Worm (Caenorhabditis elegans) whole organism, L1 larva: ENCODE data around the gene R13D11.3.

Experiments
- aha-1 ChIP-seq: fragments of 150-350 bp; optimal IDR thresholded peaks from 2 replicates; lab custom pipeline; 2014; ENCODE audit warnings: missing biosample characterization, missing genetic modification characterization
- aly-2 ChIP-seq: fragments of 150-350 bp; optimal IDR thresholded peaks from 2 replicates; lab custom pipeline; 2014; ENCODE audit warnings: missing biosample characterization, missing genetic modification characterization
- ama-1 ChIP-seq: fragments of 150-350 bp; optimal IDR thresholded peaks from 2 replicates; lab custom pipeline; 2014
- ceh-90 ChIP-seq: sonication (generic microtip); optimal IDR thresholded peaks from 2 replicates; lab custom pipeline; 2016; ENCODE audit warnings: missing genetic modification characterization, missing compliant biosample characterization
- dpl-1 ChIP-seq, 3 experiments: fragments of 150-350 bp in 2 of 3; sonication (generic microtip) in 1 of 3; optimal IDR thresholded peaks; 2 replicates each; lab custom pipeline; 2014 to 2017; ENCODE audit warnings: missing biosample characterization in 3 of 3, missing genetic modification characterization in 3 of 3, missing genetic modification reagents in 3 of 3
- hlh-4 ChIP-seq: sonication (generic microtip); optimal IDR thresholded peaks from 2 replicates; lab custom pipeline; 2016; ENCODE audit warnings: mild to moderate bottlenecking, missing genetic modification characterization, missing compliant biosample characterization
- hpl-2 ChIP-seq: fragments of 150-350 bp; optimal IDR thresholded peaks from 2 replicates; lab custom pipeline; 2014; ENCODE audit warnings: missing biosample characterization, missing genetic modification reagents, missing genetic modification characterization
- lsy-2 ChIP-seq, 2 experiments: fragments of 150-350 bp; optimal IDR thresholded peaks; 2 replicates each; lab custom pipeline; 2014; ENCODE audit warnings: missing biosample characterization in 2 of 2, missing genetic modification characterization in 2 of 2
- nhr-20 ChIP-seq: sonication (generic microtip); optimal IDR thresholded peaks from 2 replicates; lab custom pipeline; 2016; ENCODE audit warnings: mild to moderate bottlenecking, missing genetic modification characterization, missing compliant biosample characterization
- nhr-28 ChIP-seq: fragments of 150-350 bp; optimal IDR thresholded peaks from 2 replicates; lab custom pipeline; 2014; ENCODE audit warnings: missing biosample characterization, missing genetic modification characterization
- pqm-1 ChIP-seq: sonication (generic microtip); optimal IDR thresholded peaks from 3 replicates; lab custom pipeline; 2017; ENCODE audit warnings: missing biosample characterization, missing genetic modification characterization
- unc-130 ChIP-seq: fragments of 150-350 bp; optimal IDR thresholded peaks from 2 replicates; lab custom pipeline; 2017; ENCODE audit warnings: missing biosample characterization, missing genetic modification characterization, inconsistent platforms
- unc-86 ChIP-seq: sonication (generic microtip); optimal IDR thresholded peaks from 2 replicates; lab custom pipeline; 2016; ENCODE audit warnings: missing genetic modification characterization, missing compliant biosample characterization

DNA sequence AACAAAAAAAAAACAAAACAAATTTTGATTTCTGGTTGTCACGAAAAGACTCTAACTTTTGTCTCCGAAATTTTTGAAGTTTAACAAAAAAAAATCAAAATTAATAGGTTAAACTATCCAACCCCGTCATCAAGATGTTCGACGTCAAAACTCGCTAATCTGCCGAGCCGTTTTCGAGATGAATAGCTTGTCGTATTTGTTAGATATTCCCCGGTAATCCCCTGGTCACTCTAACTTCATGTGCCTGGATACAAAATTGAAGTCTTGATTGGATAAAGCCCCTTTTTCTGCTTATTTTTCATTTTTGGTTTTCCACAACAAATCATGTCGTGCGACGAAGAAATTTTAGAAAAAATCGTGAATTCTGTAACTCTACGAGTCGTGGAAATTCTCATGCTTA, 32.4 kb upstream of the R13D11.3 start, which contains the start of gene srab-16:
- no peak for TF ChIP-seq aly-2
- TF ChIP-seq hlh-4 (tag; lab: Kevin White, UChicago): no peak
- TF ChIP-seq nhr-20: no peak
- no peak for TF ChIP-seq ama-1 (lab: Kevin White, UChicago)
- no peak for TF ChIP-seq pqm-1
- TF ChIP-seq nhr-28 (tag; lab: Kevin White, UChicago): no peak
- TF ChIP-seq unc-130 (tag; lab: Kevin White, UChicago): no peak
- TF ChIP-seq lsy-2 (tag; optimal IDR thresholded peaks at IDR 0.05; lab: Kevin White, UChicago): no peak
- no peak for TF ChIP-seq ceh-90
- no peak for TF ChIP-seq hpl-2
- TF ChIP-seq unc-86 (tag; lab: Kevin White, UChicago): no peak
- no peak for TF ChIP-seq dpl-1 (GFP tag; optimal IDR thresholded peaks at IDR 0.05; lab: Kevin White, UChicago)
- no peak for TF ChIP-seq aha-1 (tag; lab: Kevin White, UChicago)
